Worm (Caenorhabditis elegans): Measurements from ENCODE around the gene ndub-8.

- TF ChIP-seq med-1 (GFP tag; optimal IDR thresholded peaks at IDR 0.05; ENCODE audit: insufficient read depth) (no peak), ref-1 (GFP tag; conservative IDR thresholded peaks at IDR 0.05) (no peak), flt-1 (GFP tag; IDR thresholded peaks at IDR 0.05) (no peak), tab-1 (GFP tag; IDR thresholded peaks at IDR 0.05) (no peak), cog-1 (tag; optimal IDR thresholded peaks at IDR 0.05) (no peak), ztf-29 (GFP tag; IDR thresholded peaks at IDR 0.05) (no peak), T22C8.4 (GFP tag; IDR thresholded peaks at IDR 0.05) (no peak), klf-2 (GFP tag; conservative IDR thresholded peaks at IDR 0.05) (no peak)
These were observed 23.7 kb downstream of the ndub-8 start for ce11 chrII:13896279-13896774.
